Worm (Caenorhabditis elegans) whole organism, dauer: ENCODE data around the gene T07A5.1.

Experiments used
- unc-62 ChIP-seq: sonication (generic microtip); optimal IDR thresholded peaks from 2 replicates; lab custom pipeline; 2017; ENCODE audit warnings: missing biosample characterization, missing genetic modification reagents, missing genetic modification characterization

T07A5.1 gene

ce11 chrIII:10306049-10306448 is at the start of gene T07A5.1:
Gene T07A5.1 (minus strand): TSS chrIII:10306197.
- no peak for TF ChIP-seq unc-62 (GFP tag; lab: Kevin White, UChicago)

DNA sequence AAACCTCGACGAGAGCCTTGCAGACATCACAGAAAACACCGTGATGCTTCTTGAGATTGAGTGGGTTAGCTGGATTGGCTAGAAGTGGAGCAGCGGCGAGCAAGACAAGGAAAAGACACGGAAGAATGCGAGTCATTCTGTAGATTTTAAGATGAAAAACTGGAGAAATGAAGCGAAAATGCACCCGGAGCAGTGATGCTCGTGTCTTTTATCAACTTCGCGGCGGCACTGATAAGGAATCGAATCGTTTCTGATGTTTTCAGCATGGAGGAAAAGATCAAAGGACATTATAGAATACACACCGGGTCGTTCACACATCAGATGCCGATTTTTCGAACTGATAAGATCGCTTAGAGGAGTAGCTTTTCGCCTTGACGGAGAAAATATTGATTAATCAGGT is 49.4 kb upstream of the T07A5.1 start, which contains the start of gene spp-1:
TSS of gene spp-1 (minus strand) at position 287 of the 400 bp plus-strand sequence.
- no peak for TF ChIP-seq unc-62 (GFP tag; lab: Kevin White, UChicago)

- TF ChIP-seq unc-62 (GFP tag; lab: Kevin White, UChicago): no peak
Measured at ce11 chrIII:10354591-10354990, 48.6 kb upstream of the T07A5.1 start.

ce11 chrIII:10353423-10353822 is 47.4 kb upstream of the T07A5.1 start:
- TF ChIP-seq unc-62 (GFP tag; lab: Kevin White, UChicago): no peak

DNA sequence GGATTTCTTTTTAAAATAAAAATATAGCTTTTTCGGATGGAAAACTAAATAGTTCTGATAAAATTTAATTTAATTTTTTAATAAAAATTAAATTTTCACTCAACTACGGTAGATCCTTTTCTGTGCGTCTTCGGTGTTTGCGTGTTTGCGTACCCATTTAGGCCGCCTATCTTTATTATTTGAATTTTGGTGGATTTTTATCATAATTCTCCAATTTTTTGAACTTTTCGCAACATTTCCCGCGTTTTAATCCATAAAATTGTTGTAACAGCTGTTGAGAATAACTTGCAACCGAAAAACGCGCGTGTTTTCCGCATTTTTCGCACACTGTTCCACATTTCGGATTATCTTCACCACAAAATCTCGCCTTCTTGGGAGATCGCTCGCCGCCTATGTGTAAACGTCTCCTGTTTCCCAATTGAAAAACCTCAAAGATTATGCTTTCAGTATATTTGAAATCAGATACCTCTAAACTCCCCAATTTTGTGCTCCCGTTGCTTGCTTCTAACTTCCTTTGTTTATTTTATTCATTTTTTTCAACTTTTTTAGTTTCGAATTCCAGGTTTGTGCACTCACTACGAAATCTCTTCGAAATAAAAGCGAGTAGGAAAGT is 45.7 kb upstream of the T07A5.1 start, which contains the start of gene T07C4.3:
TSS of gene T07C4.3 (plus strand) at position 563 of the 613 bp plus-strand sequence.
- TF ChIP-seq unc-62 (GFP tag; lab: Kevin White, UChicago): no peak

DNA sequence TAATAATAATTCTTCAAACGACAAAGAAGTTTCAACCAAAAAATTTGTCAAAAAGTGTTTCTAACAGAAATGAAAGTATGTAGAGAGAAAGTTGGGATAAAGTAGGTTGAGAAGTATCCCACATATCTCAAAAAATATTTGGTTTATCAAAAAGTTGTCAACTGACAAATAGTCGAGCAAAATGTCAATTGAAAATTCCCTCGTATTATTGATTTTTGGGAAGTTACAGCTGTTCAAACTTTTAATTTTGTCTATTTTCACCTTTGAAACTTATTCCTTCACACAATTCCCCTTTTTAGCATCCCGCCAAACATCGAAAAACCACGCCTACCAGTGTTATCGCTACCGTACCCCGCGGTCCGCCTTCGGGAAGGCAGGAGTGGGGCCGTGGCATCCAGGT is 41.1 kb upstream of the T07A5.1 start, which contains the start of gene tbx-8:
TSS of gene tbx-8 (plus strand) at position 301 of the 400 bp plus-strand sequence.
- TF ChIP-seq unc-62 (GFP tag; lab: Kevin White, UChicago): no peak

- no peak for TF ChIP-seq unc-62 (GFP tag; lab: Kevin White, UChicago)
Measured at ce11 chrIII:10344762-10345161, 38.8 kb upstream of the T07A5.1 start.

DNA sequence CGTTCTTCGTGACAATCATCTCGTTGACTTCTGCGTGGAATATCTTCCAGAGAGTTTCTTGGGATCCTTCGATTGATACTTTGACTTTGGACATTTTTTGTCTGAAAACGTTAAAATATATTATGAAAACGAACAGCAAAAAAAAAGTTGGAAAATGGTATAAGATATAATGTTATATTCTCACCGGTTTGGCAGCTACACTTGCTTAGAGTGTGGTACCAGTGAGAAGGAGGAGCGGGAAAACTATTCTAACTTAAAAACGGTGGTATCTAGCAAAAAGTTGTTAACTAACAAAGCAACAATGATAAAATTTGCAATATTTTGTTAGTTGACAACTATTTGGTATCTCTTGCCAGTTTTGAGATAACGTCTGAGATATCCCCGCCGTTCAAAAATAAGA is 35.8 kb upstream of the T07A5.1 start, which contains the start of gene tbx-9:
TSS of gene tbx-9 (minus strand) at position 101 of the 400 bp plus-strand sequence.
- TF ChIP-seq unc-62 (GFP tag; lab: Kevin White, UChicago): no peak

- no peak for TF ChIP-seq unc-62 (GFP tag; lab: Kevin White, UChicago)
Measured at ce11 chrIII:10339949-10340348, 34.0 kb upstream of the T07A5.1 start.

DNA sequence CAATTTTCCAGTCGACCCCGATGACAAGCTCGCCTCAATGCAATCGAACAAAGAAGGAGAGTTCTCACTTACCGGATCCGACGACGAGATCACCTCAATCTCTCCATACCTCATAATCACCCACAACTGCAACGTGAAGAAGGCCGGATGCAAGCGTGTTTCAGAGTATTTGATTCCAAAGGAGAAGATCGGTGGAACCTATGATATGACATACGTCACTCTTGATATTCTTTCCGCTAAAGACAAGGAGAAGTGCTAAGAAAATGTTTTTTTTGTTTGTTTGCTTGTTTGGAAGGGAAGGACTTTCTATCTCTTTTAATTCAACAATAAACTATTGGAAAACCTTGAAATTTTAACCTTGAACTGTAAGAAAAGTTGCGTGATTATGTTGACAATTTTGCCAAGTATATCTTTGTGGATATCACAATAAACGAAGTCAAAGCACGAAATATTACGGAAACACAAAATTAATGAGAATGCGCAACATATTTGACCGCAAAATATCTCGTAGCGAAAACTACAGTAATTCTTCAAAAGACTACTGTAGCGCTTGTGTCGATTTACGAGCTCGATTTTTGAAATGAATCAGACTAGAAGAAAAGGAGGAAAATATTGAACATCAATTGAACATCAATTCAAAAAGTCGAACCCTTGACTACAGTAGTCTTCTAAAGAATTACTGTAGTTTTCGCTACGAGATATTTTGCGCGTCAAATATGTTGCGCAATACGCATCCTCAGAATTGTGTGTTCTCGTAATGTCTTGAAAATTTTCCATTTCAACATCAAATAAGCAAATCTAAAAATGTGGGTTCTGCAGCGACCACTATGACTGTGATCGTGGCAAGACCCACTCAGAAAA is 33.2 kb upstream of the T07A5.1 start:
- TF ChIP-seq unc-62 (GFP tag; lab: Kevin White, UChicago): no peak

ce11 chrIII:10337508-10338166 is 31.6 kb upstream of the T07A5.1 start, which contains the start of gene ttr-15:
Gene ttr-15 (plus strand): TSS chrIII:10337847.
- no peak for TF ChIP-seq unc-62 (GFP tag; lab: Kevin White, UChicago)

- no peak for TF ChIP-seq unc-62 (GFP tag; lab: Kevin White, UChicago)
Measured at ce11 chrIII:10336109-10336508, 30.1 kb upstream of the T07A5.1 start.

- TF ChIP-seq unc-62 (GFP tag; lab: Kevin White, UChicago): no peak
Measured at ce11 chrIII:10335086-10335485, 29.1 kb upstream of the T07A5.1 start, which contains the start of gene ced-9. Gene ced-9 (plus strand): TSS chrIII:10335172.

- no peak for TF ChIP-seq unc-62 (GFP tag; lab: Kevin White, UChicago)
Measured at ce11 chrIII:10333961-10334542, 28.1 kb upstream of the T07A5.1 start, which contains the start of the genes jmjd-4 and mev-1. Gene jmjd-4 (minus strand): TSS chrIII:10334018. Gene mev-1 (plus strand): TSS chrIII:10334277.

DNA sequence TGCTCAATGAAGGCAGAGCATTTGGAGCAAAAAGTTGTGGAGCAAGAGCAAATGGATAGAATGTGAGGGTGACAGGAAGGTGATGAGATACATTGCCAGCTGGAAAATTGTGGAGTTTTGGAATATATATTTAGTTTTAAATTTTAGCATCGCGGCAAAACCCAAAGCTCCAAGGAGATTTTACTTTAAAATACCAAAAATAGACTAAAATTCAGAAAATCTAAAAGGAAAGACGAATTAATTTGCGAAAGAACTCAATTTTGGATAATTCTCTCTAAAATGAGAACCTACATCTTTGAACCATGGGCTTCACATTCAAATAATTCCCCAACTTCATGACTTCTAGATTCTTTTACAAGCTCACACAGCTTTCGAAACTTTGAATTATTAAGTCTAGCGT is 26.6 kb upstream of the T07A5.1 start, which contains the start of gene T07C4.12:
TSS of gene T07C4.12 (minus strand) at position 101 of the 400 bp plus-strand sequence.
- no peak for TF ChIP-seq unc-62 (GFP tag; lab: Kevin White, UChicago)
